Worm (Caenorhabditis elegans): Measurements from ENCODE around the gene T20B12.3.

- TF ChIP-seq aly-1 (tag; optimal IDR thresholded peaks at IDR 0.05) (no peak), scrt-1 (GFP tag; IDR thresholded peaks at IDR 0.05) (no peak), tbx-11 (GFP tag; IDR thresholded peaks at IDR 0.05) (no peak), flt-1 (GFP tag; IDR thresholded peaks at IDR 0.05) (no peak)
Measured at ce11 chrIII:7347049-7347448, 34.9 kb upstream of the T20B12.3 start, which contains the start of gene F08F8.7.
